Fruit fly (Drosophila melanogaster) whole organism, prepupa: ENCODE data around the gene CG33110.

ENCODE experiments used
- CG10631 ChIP-seq: fragments of 200-800 bp; sonication (Bioruptor generic); optimal IDR thresholded peaks from 2 replicates; lab custom pipeline; 2016; ENCODE audit warnings: missing biosample characterization, missing genetic modification characterization
- CG10669 ChIP-seq: fragments of 200-800 bp; sonication (Bioruptor generic); optimal IDR thresholded peaks from 3 replicates; lab custom pipeline; 2018; ENCODE audit warnings: missing biosample characterization, mild to moderate bottlenecking, missing genetic modification characterization, moderate library complexity
- CG16779 ChIP-seq: fragments of 200-800 bp; sonication (Bioruptor generic); optimal IDR thresholded peaks from 3 replicates; lab custom pipeline; 2017; ENCODE audit warnings: missing biosample characterization, mild to moderate bottlenecking, missing genetic modification characterization
- Eip75B ChIP-seq: fragments of 200-800 bp; sonication (Bioruptor generic); optimal IDR thresholded peaks from 3 replicates; lab custom pipeline; 2016; ENCODE audit warnings: missing biosample characterization, missing genetic modification characterization
- spab ChIP-seq: fragments of 200-800 bp; sonication (Bioruptor generic); optimal IDR thresholded peaks from 2 replicates; lab custom pipeline; 2017; ENCODE audit warnings: missing biosample characterization, mild to moderate bottlenecking, missing genetic modification characterization, missing genetic modification reagents

DNA sequence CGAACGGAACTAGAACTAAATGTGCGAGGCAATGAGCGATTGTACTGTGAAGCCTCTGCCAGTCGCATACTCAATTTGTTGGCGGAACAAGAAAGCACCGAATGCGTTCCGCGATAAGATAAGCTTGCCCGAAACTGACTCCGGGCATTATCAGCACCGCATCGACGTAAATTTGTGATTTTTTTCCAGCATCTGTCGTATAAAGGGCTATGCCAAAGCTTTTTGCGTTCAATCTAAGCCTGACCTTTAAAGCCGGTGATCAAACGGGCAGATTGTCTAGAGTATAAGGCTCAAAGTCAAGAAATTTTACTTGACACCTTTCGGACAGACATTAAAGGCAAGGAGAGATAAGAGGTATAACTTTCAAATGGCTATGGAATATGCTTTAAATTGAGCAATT, 24.0 kb upstream of the CG33110 start:
- no peak for TF ChIP-seq CG10631
- no peak for TF ChIP-seq spab
- no peak for TF ChIP-seq Eip75B (GFP tag; lab: Kevin White, UChicago)
- no peak for TF ChIP-seq CG10669 (GFP tag; lab: Kevin White, UChicago)
- TF ChIP-seq CG16779 = no peak
